Worm (Caenorhabditis elegans): Measurements from ENCODE around the gene srh-229.

The srh-229 gene

ce11 chrV:7460898-7461297 lies 43.3 kb downstream of the srh-229 start, which contains the start of gene srh-92:
Gene srh-92, minus strand, starts transcription at chrV:7460998.
- TF ChIP-seq blmp-1 (tag; optimal IDR thresholded peaks at IDR 0.05; ENCODE audit: insufficient read depth) (no peak), alr-1 (tag; optimal IDR thresholded peaks at IDR 0.05) (no peak), ztf-11 (tag; optimal IDR thresholded peaks at IDR 0.05) (no peak), snpc-4 (tag; optimal IDR thresholded peaks at IDR 0.05) (no peak), peb-1 (tag; optimal IDR thresholded peaks at IDR 0.05) (no peak)

ce11 chrV:7455008-7455407 lies 49.2 kb downstream of the srh-229 start, which contains the start of gene F25E5.2:
Gene F25E5.2, plus strand, starts transcription at chrV:7455308.
- TF ChIP-seq F13H6.1 (tag; optimal IDR thresholded peaks at IDR 0.05): no peak
- no peak for TF ChIP-seq ceh-16 (tag; optimal IDR thresholded peaks at IDR 0.05)
- no peak for TF ChIP-seq lsy-2 (tag; optimal IDR thresholded peaks at IDR 0.05)
- TF ChIP-seq ama-1 (optimal IDR thresholded peaks at IDR 0.05): no peak
- no peak for TF ChIP-seq nhr-129 (tag; optimal IDR thresholded peaks at IDR 0.05)
- no peak for TF ChIP-seq egl-27 (tag; optimal IDR thresholded peaks at IDR 0.05)

- TF ChIP-seq nhr-237 (tag; optimal IDR thresholded peaks at IDR 0.05) (no peak), nhr-25 (tag; optimal IDR thresholded peaks at IDR 0.05) (no peak), nhr-10 (tag; optimal IDR thresholded peaks at IDR 0.05) (no peak), ztf-11 (tag; optimal IDR thresholded peaks at IDR 0.05) (no peak), alr-1 (tag; optimal IDR thresholded peaks at IDR 0.05) (no peak), crh-2 (tag; optimal IDR thresholded peaks at IDR 0.05) (no peak), mdl-1 (tag; optimal IDR thresholded peaks at IDR 0.05) (no peak), peb-1 (tag; optimal IDR thresholded peaks at IDR 0.05) (no peak), ceh-82 (tag; optimal IDR thresholded peaks at IDR 0.05) (no peak), mab-5 (tag; optimal IDR thresholded peaks at IDR 0.05) (no peak), snpc-4 (tag; optimal IDR thresholded peaks at IDR 0.05) (no peak)
Observed at ce11 chrV:7454236-7454635, 49.9 kb downstream of the srh-229 start, which contains the start of gene try-8. Gene try-8, minus strand, starts transcription at chrV:7454336.

Measured in whole organism, L2 larva.